Worm (Caenorhabditis elegans): Measurements from ENCODE around the gene Y41C4A.7.

Y41C4A.7 gene

DNA sequence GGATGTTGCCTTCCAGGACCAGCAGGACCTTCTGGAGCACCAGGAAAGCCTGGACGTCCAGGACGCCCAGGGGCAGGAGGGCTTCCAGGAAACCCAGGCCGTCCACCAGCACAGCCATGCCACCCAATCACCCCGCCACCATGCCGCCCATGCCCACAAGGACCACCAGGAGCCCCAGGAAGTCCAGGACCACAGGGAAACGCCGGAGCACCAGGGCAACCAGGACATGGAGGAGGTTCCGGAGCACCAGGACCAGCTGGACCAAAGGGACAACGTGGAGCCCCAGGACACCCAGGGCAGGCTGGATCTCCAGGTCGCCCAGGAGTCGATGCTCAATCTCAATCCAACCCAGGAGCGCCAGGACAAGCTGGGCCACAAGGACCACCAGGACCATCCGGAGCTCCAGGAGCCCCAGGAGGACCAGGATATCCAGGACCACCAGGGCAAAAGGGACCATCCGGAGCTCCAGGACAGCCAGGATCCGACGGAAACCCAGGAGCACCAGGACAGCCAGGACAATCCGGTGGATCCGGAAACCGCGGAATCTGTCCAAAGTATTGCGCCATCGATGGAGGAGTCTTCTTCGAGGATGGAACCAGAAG is 5.8 kb downstream of the Y41C4A.7 start:
- TF ChIP-seq unc-62 (GFP tag; optimal IDR thresholded peaks at IDR 0.05) (no peak), ceh-39 (tag; optimal IDR thresholded peaks at IDR 0.05) (no peak), sptf-1 (tag; optimal IDR thresholded peaks at IDR 0.05) (peak; percentile 20)

DNA sequence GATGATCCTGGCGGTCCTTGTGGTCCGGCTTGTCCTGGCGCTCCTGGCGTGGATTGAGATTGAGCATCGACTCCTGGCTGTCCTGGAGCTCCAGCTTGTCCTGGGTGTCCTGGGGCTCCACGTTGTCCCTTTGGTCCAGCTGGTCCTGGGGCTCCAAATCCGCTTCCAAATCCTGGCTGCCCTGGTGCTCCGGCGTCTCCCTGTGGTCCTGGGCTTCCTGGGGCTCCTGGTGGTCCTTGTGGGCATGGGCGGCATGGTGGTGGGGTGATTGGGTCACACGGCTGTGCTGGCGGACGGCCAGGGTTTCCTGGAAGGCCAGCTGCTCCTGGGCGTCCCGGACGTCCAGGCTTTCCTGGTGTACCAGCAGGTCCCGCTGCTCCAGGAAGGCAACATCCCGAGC is 7.3 kb downstream of the Y41C4A.7 start:
- TF ChIP-seq bed-3 (GFP tag; optimal IDR thresholded peaks at IDR 0.05) (no peak), unc-62 (GFP tag; optimal IDR thresholded peaks at IDR 0.05) (no peak), mls-2 (tag; optimal IDR thresholded peaks at IDR 0.05) (no peak), M03D4.4 (tag; optimal IDR thresholded peaks at IDR 0.05) (no peak), ces-1 (GFP tag; optimal IDR thresholded peaks at IDR 0.05) (no peak), snpc-4 (tag; optimal IDR thresholded peaks at IDR 0.05) (no peak), ceh-43 (GFP tag; optimal IDR thresholded peaks at IDR 0.05) (no peak), ham-2 (GFP tag; optimal IDR thresholded peaks at IDR 0.05) (no peak)

DNA sequence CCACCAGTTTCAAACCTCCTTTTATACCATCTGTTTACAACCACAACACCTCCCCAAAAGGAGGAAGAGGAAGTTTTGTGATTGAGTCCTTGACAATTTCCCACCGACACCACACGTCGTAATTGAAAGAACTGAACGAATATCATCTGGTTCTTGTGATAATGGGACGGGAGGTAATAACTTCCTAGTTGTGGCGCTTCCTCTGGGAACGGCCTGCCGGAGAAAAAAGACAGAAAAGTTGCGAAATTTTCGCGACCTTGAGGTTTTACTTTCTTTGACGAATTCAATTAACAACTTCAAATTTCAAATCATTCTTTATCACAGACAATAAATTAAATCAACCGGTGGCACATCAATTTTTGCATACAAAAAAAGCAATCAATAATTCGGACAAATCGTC is 8.0 kb downstream of the Y41C4A.7 start, which contains the start of gene col-96:
Gene col-96 (minus strand): TSS at position 101 of the 400 bp plus-strand sequence.
- no peak for TF ChIP-seq lin-32 (GFP tag; optimal IDR thresholded peaks at IDR 0.05)
- TF ChIP-seq lin-13 (tag; optimal IDR thresholded peaks at IDR 0.05): no peak
- TF ChIP-seq nhr-76 (tag; optimal IDR thresholded peaks at IDR 0.05): no peak
- no peak for TF ChIP-seq tbx-8 (GFP tag; optimal IDR thresholded peaks at IDR 0.05)
- TF ChIP-seq hlh-1 (tag; optimal IDR thresholded peaks at IDR 0.05): no peak
- no peak for TF ChIP-seq elt-3 (tag; optimal IDR thresholded peaks at IDR 0.05)
- no peak for TF ChIP-seq cnd-1 (tag; optimal IDR thresholded peaks at IDR 0.05)
- TF ChIP-seq flh-1 (GFP tag; optimal IDR thresholded peaks at IDR 0.05): no peak
- no peak for TF ChIP-seq snpc-4 (tag; optimal IDR thresholded peaks at IDR 0.05)
- no peak for TF ChIP-seq unc-39 (tag; optimal IDR thresholded peaks at IDR 0.05)
- TF ChIP-seq sptf-1 (tag; optimal IDR thresholded peaks at IDR 0.05): no peak

DNA sequence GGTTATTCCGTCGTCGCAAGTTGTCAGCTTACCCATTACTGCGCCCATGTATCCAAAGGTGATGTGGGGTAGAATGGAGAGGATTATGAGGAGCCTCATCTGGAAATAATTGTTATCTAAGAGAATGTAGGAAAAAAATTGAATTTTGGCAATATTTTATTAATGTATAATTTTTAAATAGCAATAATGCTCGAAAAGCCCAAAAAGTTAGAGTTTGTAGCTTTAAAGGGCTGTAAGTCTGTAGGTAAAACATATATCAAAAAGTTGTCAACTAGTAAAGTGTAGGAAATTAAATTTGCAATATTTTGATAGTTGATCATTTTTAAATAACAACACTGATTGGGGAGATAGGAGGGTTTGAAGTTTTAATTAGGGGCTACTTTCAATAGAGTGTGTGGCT is 10.1 kb downstream of the Y41C4A.7 start, which contains the start of gene Y41C4A.8:
Gene Y41C4A.8 (minus strand): TSS at position 101 of the 400 bp plus-strand sequence.
- TF ChIP-seq lin-32 (GFP tag; optimal IDR thresholded peaks at IDR 0.05) (no peak), lin-13 (tag; optimal IDR thresholded peaks at IDR 0.05) (no peak)

DNA sequence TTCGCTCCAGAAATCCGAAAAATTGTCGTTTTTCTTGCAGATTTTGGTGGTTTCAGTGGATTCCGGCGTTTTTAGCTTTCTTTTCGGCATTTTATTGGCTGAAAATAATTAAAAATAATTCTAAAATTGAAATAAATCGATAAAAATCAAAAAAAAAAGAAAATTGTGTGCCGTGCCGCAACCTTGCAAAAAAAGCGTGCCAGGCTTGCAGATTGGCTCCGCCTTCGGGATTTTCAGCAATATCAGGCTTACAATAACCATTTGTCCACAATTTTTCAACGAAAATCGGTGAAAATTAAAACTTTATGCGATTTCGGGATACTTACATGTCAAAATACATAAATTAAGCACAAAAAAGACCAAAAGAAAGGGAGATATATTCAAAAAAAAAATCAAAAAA is 19.9 kb downstream of the Y41C4A.7 start, which contains the start of gene Y41C4A.9:
Gene Y41C4A.9 (minus strand): TSS at position 98 of the 400 bp plus-strand sequence.
- TF ChIP-seq nhr-28 (tag; optimal IDR thresholded peaks at IDR 0.05): no peak
- no peak for TF ChIP-seq unc-120 (tag; optimal IDR thresholded peaks at IDR 0.05; ENCODE audit: poor library complexity, severe bottlenecking)
- no peak for TF ChIP-seq mls-2 (tag; optimal IDR thresholded peaks at IDR 0.05)
- no peak for TF ChIP-seq elt-1 (tag; optimal IDR thresholded peaks at IDR 0.05; ENCODE audit: borderline replicate concordance, insufficient read depth)
- no peak for TF ChIP-seq nhr-237 (tag; optimal IDR thresholded peaks at IDR 0.05)
- TF ChIP-seq zip-8 (tag; optimal IDR thresholded peaks at IDR 0.05): no peak

DNA sequence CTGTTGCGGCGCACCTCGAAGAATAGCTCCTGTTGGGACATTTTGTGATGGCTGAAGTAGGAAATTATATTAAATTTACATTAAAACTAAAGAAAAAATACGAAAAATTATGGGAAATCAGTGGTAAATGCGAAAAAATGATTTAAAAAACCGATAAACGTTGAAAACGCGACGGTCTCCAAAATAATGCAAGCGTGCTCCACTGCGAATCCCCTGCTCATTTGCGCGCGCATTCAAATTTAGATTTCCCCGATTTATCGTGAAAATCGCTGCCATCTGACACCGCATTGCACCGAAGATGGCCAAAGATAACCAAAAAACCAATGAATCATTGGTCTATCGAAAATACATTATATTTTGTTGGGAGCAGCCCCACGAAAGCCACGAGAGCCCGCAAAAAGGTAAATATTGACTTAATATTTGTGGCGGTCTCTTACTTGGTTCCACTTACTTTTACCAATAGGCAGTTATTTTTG is 20.8 kb downstream of the Y41C4A.7 start, which contains the start of the genes elb-1 and Y41C4A.11:
Gene elb-1 (minus strand): TSS at position 51 of the 476 bp plus-strand sequence.
Gene Y41C4A.11 (plus strand): TSS at position 461 of the 476 bp plus-strand sequence.
- TF ChIP-seq unc-62 (GFP tag; optimal IDR thresholded peaks at IDR 0.05): no peak
- TF ChIP-seq nhr-28 (tag; optimal IDR thresholded peaks at IDR 0.05): no peak
- TF ChIP-seq lsy-2 (tag; optimal IDR thresholded peaks at IDR 0.05): peak; percentile 47
- TF ChIP-seq elt-1 (tag; optimal IDR thresholded peaks at IDR 0.05; ENCODE audit: borderline replicate concordance, insufficient read depth): peak; percentile 71
- no peak for TF ChIP-seq flh-1 (GFP tag; optimal IDR thresholded peaks at IDR 0.05)
- peak; percentile 27 for TF ChIP-seq nhr-237 (tag; optimal IDR thresholded peaks at IDR 0.05)
- no peak for TF ChIP-seq ces-1 (GFP tag; optimal IDR thresholded peaks at IDR 0.05)
- no peak for TF ChIP-seq lin-32 (GFP tag; optimal IDR thresholded peaks at IDR 0.05)
- peak; percentile 11 for TF ChIP-seq pha-4 (tag; optimal IDR thresholded peaks at IDR 0.05)
- TF ChIP-seq hlh-1 (tag; optimal IDR thresholded peaks at IDR 0.05): no peak
- no peak for TF ChIP-seq M03D4.4 (tag; optimal IDR thresholded peaks at IDR 0.05)
- TF ChIP-seq sptf-1 (tag; optimal IDR thresholded peaks at IDR 0.05): no peak
- TF ChIP-seq mls-2 (tag; optimal IDR thresholded peaks at IDR 0.05): no peak
- no peak for TF ChIP-seq bed-3 (GFP tag; optimal IDR thresholded peaks at IDR 0.05)
- TF ChIP-seq cnd-1 (tag; optimal IDR thresholded peaks at IDR 0.05): no peak
- TF ChIP-seq elt-3 (tag; optimal IDR thresholded peaks at IDR 0.05): no peak
- TF ChIP-seq nhr-12 (tag; optimal IDR thresholded peaks at IDR 0.05): no peak
- no peak for TF ChIP-seq ham-2 (GFP tag; optimal IDR thresholded peaks at IDR 0.05)
- no peak for TF ChIP-seq drap-1 (GFP tag; optimal IDR thresholded peaks at IDR 0.05)
- TF ChIP-seq lin-13 (tag; optimal IDR thresholded peaks at IDR 0.05): peak; percentile 46
- no peak for TF ChIP-seq blmp-1 (tag; optimal IDR thresholded peaks at IDR 0.05)
- no peak for TF ChIP-seq nhr-2 (tag; optimal IDR thresholded peaks at IDR 0.05)
- TF ChIP-seq tbx-8 (GFP tag; optimal IDR thresholded peaks at IDR 0.05): no peak
- TF ChIP-seq mep-1 (tag; optimal IDR thresholded peaks at IDR 0.05): peak; percentile 75
- TF ChIP-seq ceh-39 (tag; optimal IDR thresholded peaks at IDR 0.05): peak; percentile 79
- TF ChIP-seq sem-2 (GFP tag; optimal IDR thresholded peaks at IDR 0.05): no peak
- no peak for TF ChIP-seq mab-5 (tag; optimal IDR thresholded peaks at IDR 0.05)
- TF ChIP-seq nhr-76 (tag; optimal IDR thresholded peaks at IDR 0.05): no peak

All from whole organism, mixed stage, embryonic.